Worm (Caenorhabditis elegans) whole organism, L4/young adult: ENCODE results near the gene clec-74.
"Not testable (repeated sequence)": the region's sequence is repeated elsewhere in the genome, so short reads cannot be mapped to it uniquely, and the experiment has no call there.

Experiments
- W03F9.2 ChIP-seq: fragments of 150-350 bp; optimal IDR thresholded peaks from 2 replicates; lab custom pipeline; 2014; ENCODE audit warnings: missing biosample characterization, missing genetic modification characterization
- dao-5 ChIP-seq: sonication (generic microtip); optimal IDR thresholded peaks from 2 replicates; lab custom pipeline; 2016; ENCODE audit warnings: missing genotype, missing genetic modification characterization, moderate library complexity, missing compliant biosample characterization
- him-1 ChIP-seq: sonication (generic microtip); optimal IDR thresholded peaks from 2 replicates; lab custom pipeline; 2016; ENCODE audit warnings: missing genotype, missing genetic modification reagents, missing genetic modification characterization, missing compliant biosample characterization

The clec-74 gene

ce11 chrIV:3956705-3957104 is at the start of gene clec-74:
Gene clec-74, plus strand, starts transcription at chrIV:3957005.
- TF ChIP-seq W03F9.2 (tag; lab: Kevin White, UChicago) = no peak
- no peak for TF ChIP-seq him-1
- TF ChIP-seq dao-5 (tag; lab: Kevin White, UChicago) = no peak

ce11 chrIV:3907506-3908188 is 49.2 kb upstream of the clec-74 start, which contains the start of the genes F56D6.22 and F56D6.12:
Gene F56D6.22, minus strand, starts transcription at chrIV:3907606.
Gene F56D6.12, plus strand, starts transcription at chrIV:3908138.
- TF ChIP-seq W03F9.2 (tag; lab: Kevin White, UChicago) = no peak
- TF ChIP-seq dao-5 (tag; lab: Kevin White, UChicago) = no peak
- no peak for TF ChIP-seq him-1

- TF ChIP-seq W03F9.2 (tag; lab: Kevin White, UChicago) (no peak), him-1 (no peak)
Observed at ce11 chrIV:3909114-3909513, 47.7 kb upstream of the clec-74 start, which contains the start of gene F56D6.13. Gene F56D6.13, plus strand, starts transcription at chrIV:3909414.

ce11 chrIV:3911848-3912247 is 45.0 kb upstream of the clec-74 start, which contains the start of gene F56D6.18:
Gene F56D6.18, minus strand, starts transcription at chrIV:3911948.
- TF ChIP-seq W03F9.2 (tag; lab: Kevin White, UChicago); him-1; dao-5 (tag; lab: Kevin White, UChicago): not testable (repeated sequence)

DNA sequence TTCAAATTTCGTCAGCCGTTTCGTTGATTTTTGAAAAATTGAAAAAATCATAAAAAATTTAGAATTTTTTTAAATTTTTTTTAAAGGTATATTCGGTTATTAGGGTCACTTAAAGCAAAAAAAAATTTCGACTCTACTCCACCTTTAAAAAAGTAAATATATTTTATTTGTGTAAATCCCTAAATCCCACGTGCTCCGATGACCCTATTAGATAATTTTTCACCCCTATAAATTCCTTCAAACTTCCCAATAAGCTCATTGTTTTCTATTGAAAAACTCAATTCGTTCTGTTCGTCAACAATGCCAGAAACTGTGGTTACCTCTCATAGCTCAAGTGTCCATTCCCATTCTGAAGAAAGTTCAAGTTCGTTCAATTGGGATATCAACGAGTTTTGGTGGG is 44.2 kb upstream of the clec-74 start, which contains the start of gene F56D6.20:
Gene F56D6.20, plus strand, starts transcription at position 301 of the 400 bp plus-strand sequence.
- no peak for TF ChIP-seq W03F9.2 (tag; lab: Kevin White, UChicago)
- TF ChIP-seq him-1 = no peak
- TF ChIP-seq dao-5 (tag; lab: Kevin White, UChicago) = no peak

ce11 chrIV:3914462-3914861 is 42.3 kb upstream of the clec-74 start, which contains the start of gene F56D6.19:
Gene F56D6.19, plus strand, starts transcription at chrIV:3914762.
- TF ChIP-seq W03F9.2 (tag; lab: Kevin White, UChicago) (no peak), him-1 (no peak), dao-5 (tag; lab: Kevin White, UChicago) (no peak)

- TF ChIP-seq dao-5 (tag; lab: Kevin White, UChicago) (no peak), W03F9.2 (tag; lab: Kevin White, UChicago) (no peak), him-1 (no peak)
Observed at ce11 chrIV:3915296-3915695, 41.5 kb upstream of the clec-74 start, which contains the start of gene srz-20. Gene srz-20, plus strand, starts transcription at chrIV:3915596.

DNA sequence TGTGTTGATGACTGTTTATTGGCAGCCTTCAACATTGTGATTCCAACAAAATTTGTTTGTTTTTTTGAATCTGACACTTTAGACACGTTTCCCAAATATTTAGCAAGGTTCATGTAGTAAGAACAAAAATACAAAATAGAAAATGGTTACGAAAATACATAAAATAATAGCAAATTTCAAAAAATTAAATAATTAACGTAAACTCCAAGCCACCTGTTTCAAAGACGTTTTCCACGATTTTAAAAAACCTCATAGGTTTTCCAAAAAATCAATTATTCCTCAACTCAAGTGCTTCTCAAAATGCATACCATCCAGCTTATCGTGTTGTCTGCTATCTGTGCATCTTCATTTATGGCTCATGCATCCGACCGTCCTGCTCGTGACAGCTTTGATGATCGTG is 39.4 kb upstream of the clec-74 start, which contains the start of gene F56D6.14:
Gene F56D6.14, plus strand, starts transcription at position 301 of the 400 bp plus-strand sequence.
- TF ChIP-seq W03F9.2 (tag; lab: Kevin White, UChicago) (no peak), dao-5 (tag; lab: Kevin White, UChicago) (no peak), him-1 (no peak)

DNA sequence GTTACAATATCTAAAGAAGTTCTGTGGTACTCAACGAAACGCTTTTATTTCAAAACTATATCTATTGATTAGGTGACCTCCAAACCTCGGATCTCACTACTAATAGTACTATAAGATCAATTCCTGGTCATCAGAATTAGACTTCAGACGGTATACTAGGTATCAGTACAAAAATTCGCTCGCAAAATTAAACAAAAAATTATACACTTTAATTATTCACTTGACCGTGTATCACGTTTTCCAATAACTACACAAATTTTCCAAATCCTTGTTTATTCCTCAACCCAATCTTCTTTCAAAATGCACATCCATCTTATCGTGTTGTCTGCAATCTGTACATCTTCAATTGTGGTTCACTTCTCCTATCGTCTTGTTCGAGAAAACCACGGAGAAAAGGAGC is 38.6 kb upstream of the clec-74 start, which contains the start of gene F56D6.23:
Gene F56D6.23, plus strand, starts transcription at position 301 of the 400 bp plus-strand sequence.
- TF ChIP-seq dao-5 (tag; lab: Kevin White, UChicago) (no peak), W03F9.2 (tag; lab: Kevin White, UChicago) (no peak), him-1 (no peak)

- TF ChIP-seq W03F9.2 (tag; lab: Kevin White, UChicago) = no peak
- TF ChIP-seq dao-5 (tag; lab: Kevin White, UChicago) = no peak
- no peak for TF ChIP-seq him-1
Observed at ce11 chrIV:3919506-3919905, 37.3 kb upstream of the clec-74 start, which contains the start of gene srz-19. Gene srz-19, plus strand, starts transcription at chrIV:3919806.

DNA sequence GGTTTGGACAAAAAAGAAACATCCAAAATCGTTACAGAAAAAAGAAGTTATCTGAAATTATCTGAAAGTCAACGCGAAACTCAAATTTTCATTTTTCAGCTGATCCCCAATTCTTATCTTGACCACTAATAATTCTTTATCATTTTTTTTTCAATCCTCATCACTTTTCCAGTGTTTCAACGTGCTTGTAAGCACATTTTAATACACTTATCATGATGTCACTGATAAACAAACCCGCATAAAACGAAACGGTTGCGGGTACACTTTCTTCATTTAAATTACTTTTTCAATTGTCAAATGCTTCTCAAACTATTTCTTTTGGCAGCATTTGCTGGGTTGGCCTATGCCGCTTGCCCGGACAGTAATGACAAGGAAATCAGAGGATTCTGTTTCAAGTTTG is 34.9 kb upstream of the clec-74 start, which contains the start of gene clec-67:
Gene clec-67, plus strand, starts transcription at position 268 of the 400 bp plus-strand sequence.
- TF ChIP-seq W03F9.2 (tag; lab: Kevin White, UChicago) (no peak), dao-5 (tag; lab: Kevin White, UChicago) (no peak), him-1 (no peak)

ce11 chrIV:3926117-3926516 is 30.7 kb upstream of the clec-74 start, which contains the start of gene clec-68:
Gene clec-68, plus strand, starts transcription at chrIV:3926417.
- TF ChIP-seq W03F9.2 (tag; lab: Kevin White, UChicago) (no peak), him-1 (no peak), dao-5 (tag; lab: Kevin White, UChicago) (no peak)

ce11 chrIV:3932408-3932807 is 24.4 kb upstream of the clec-74 start, which contains the start of gene clec-70:
Gene clec-70, plus strand, starts transcription at chrIV:3932708.
- not testable (repeated sequence) for TF ChIP-seq him-1; W03F9.2 (tag; lab: Kevin White, UChicago); dao-5 (tag; lab: Kevin White, UChicago)

ce11 chrIV:3937097-3937496 is 19.7 kb upstream of the clec-74 start, which contains the start of gene clec-71:
Gene clec-71, plus strand, starts transcription at chrIV:3937458.
- TF ChIP-seq dao-5 (tag; lab: Kevin White, UChicago) (no peak), W03F9.2 (tag; lab: Kevin White, UChicago) (no peak), him-1 (no peak)
